Worm (Caenorhabditis elegans) whole organism, L2 larva: ENCODE data around the gene nish-1.

Experiments used
- ama-1 ChIP-seq: fragments of 150-350 bp; optimal IDR thresholded peaks from 2 replicates; lab custom pipeline; 2018; ENCODE audit warnings: inconsistent platforms
- zag-1 ChIP-seq: fragments of 150-350 bp; optimal IDR thresholded peaks from 2 replicates; lab custom pipeline; 2014; ENCODE audit warnings: missing biosample characterization, missing genetic modification characterization

- peak; percentile 78 for TF ChIP-seq ama-1 (lab: Kevin White, UChicago)
- TF ChIP-seq zag-1 (tag; lab: Kevin White, UChicago) = peak; percentile 85
Observed at ce11 chrIV:10821672-10822304, 42.3 kb upstream of the nish-1 start.
